Fruit fly (Drosophila melanogaster) whole organism, wandering third instar larva: Measurements from ENCODE around the gene CG13005.

Experiments used
- Abd-B ChIP-seq: fragments of >200 bp; optimal IDR thresholded peaks from 2 replicates; lab custom pipeline; 2017; ENCODE audit warnings: missing biosample characterization, missing genetic modification characterization
- CrebA ChIP-seq: fragments of 200-800 bp; sonication (Bioruptor generic); optimal IDR thresholded peaks from 2 replicates; lab custom pipeline; 2016; ENCODE audit warnings: missing biosample characterization, mild to moderate bottlenecking, missing genetic modification characterization, borderline replicate concordance
- Sp1 ChIP-seq: fragments of 200-800 bp; sonication (Bioruptor generic); optimal IDR thresholded peaks from 3 replicates; lab custom pipeline; 2019; ENCODE audit warnings: missing biosample characterization, mild to moderate bottlenecking, missing genetic modification characterization, moderate library complexity
- br ChIP-seq: fragments of 200-800 bp; sonication (Bioruptor generic); optimal IDR thresholded peaks from 2 replicates; lab custom pipeline; 2016; ENCODE audit warnings: missing biosample characterization, missing genetic modification characterization
- lola ChIP-seq: fragments of >200 bp; optimal IDR thresholded peaks from 2 replicates; lab custom pipeline; 2017; ENCODE audit warnings: missing biosample characterization, missing genetic modification characterization
- sv ChIP-seq: fragments of 200-800 bp; sonication (Bioruptor generic); optimal IDR thresholded peaks from 3 replicates; lab custom pipeline; 2016; ENCODE audit warnings: missing biosample characterization, missing genetic modification characterization

DNA sequence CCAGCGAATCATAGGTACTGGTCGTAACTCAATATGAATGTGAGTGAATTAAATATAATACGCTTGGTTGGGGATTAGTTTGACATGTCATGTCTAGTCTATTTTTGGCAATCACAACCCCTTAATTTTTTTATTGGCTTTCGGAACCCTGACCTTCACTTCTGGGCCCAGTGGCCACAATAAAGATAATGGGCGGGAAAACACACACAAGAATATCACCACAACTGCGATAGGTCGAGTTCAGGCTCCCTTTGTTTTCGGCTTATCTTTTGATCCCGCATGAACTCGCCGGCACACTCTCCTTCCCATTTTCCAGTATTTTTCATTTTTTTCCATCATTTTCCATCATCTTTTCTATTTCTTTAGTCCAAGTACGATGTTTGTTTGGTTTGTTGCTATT lies 14.7 kb downstream of the CG13005 start:
- no peak for TF ChIP-seq CrebA
- no peak for TF ChIP-seq Sp1
- no peak for TF ChIP-seq Abd-B (GFP tag; lab: Kevin White, UChicago)
- no peak for TF ChIP-seq sv (GFP tag; lab: Kevin White, UChicago)
- TF ChIP-seq br (GFP tag; lab: Kevin White, UChicago) = no peak
- no peak for TF ChIP-seq lola (GFP tag; lab: Kevin White, UChicago)
